Fruit fly (Drosophila melanogaster) whole organism, embryonic: ENCODE data around the gene Cul2.

Source experiments
- ATbp ChIP-seq: fragments of 200-800 bp; sonication (Bioruptor generic); optimal IDR thresholded peaks from 2 replicates; lab custom pipeline; 2017; ENCODE audit warnings: missing biosample characterization, mild to moderate bottlenecking, missing genetic modification characterization, missing genetic modification reagents
- Ada2b ChIP-seq: fragments of 200-800 bp; sonication (Bioruptor generic); IDR thresholded peaks from 2 replicates; pipeline ENCODE4 v1.3.6; 2022; ENCODE audit warnings: missing biosample characterization, missing genetic modification characterization
- Adf1 ChIP-seq: fragments of 200-800 bp; sonication (Bioruptor generic); IDR thresholded peaks from 2 replicates; pipeline ENCODE4 v1.3.6; 2022; ENCODE audit warnings: missing biosample characterization, missing genetic modification characterization
- Asciz ChIP-seq: fragments of 200-800 bp; sonication (Bioruptor generic); optimal IDR thresholded peaks from 2 replicates; lab custom pipeline; 2017; ENCODE audit warnings: missing biosample characterization, mild to moderate bottlenecking, missing genetic modification characterization, missing genetic modification reagents
- CG1024 ChIP-seq: fragments of 200-800 bp; sonication (Bioruptor generic); IDR thresholded peaks from 2 replicates; pipeline ENCODE4 v1.3.6; 2022; ENCODE audit warnings: missing biosample characterization, missing genetic modification characterization
- CG13287 ChIP-seq: fragments of 200-800 bp; sonication (Bioruptor generic); IDR thresholded peaks from 2 replicates; pipeline ENCODE4 v1.3.6; 2022; ENCODE audit warnings: missing biosample characterization, missing genetic modification characterization; ENCODE audit not compliant: partially characterized antibody
- CG13296 ChIP-seq: fragments of 200-800 bp; sonication (Bioruptor generic); optimal IDR thresholded peaks from 3 replicates; lab custom pipeline; 2018; ENCODE audit warnings: missing biosample characterization, mild to moderate bottlenecking, missing genetic modification characterization
- CG15073 ChIP-seq: fragments of 200-800 bp; sonication (Bioruptor generic); optimal IDR thresholded peaks from 2 replicates; lab custom pipeline; 2016; ENCODE audit warnings: missing biosample characterization, missing genetic modification characterization
- CG1647 ChIP-seq: fragments of 200-800 bp; sonication (Bioruptor generic); optimal IDR thresholded peaks from 3 replicates; lab custom pipeline; 2016; ENCODE audit warnings: missing biosample characterization, missing genetic modification characterization
- CG17568 ChIP-seq: fragments of 200-800 bp; sonication (Bioruptor generic); optimal IDR thresholded peaks from 2 replicates; lab custom pipeline; 2018; ENCODE audit warnings: missing biosample characterization, mild to moderate bottlenecking, missing genetic modification characterization, moderate library complexity
- CG17802 ChIP-seq: fragments of 200-800 bp; sonication (Bioruptor generic); optimal IDR thresholded peaks from 2 replicates; lab custom pipeline; 2018; ENCODE audit warnings: missing biosample characterization, mild to moderate bottlenecking, missing genetic modification characterization, moderate library complexity
- CG18599 ChIP-seq: fragments of 200-800 bp; sonication (Bioruptor generic); optimal IDR thresholded peaks from 3 replicates; lab custom pipeline; 2017; ENCODE audit warnings: missing biosample characterization, missing genetic modification characterization, mild to moderate bottlenecking, moderate library complexity, missing genetic modification reagents
- CG2712 ChIP-seq: fragments of 200-800 bp; optimal IDR thresholded peaks from 3 replicates; lab custom pipeline; 2019; ENCODE audit warnings: missing biosample characterization, mild to moderate bottlenecking, missing genetic modification characterization, moderate library complexity
- CG30431 ChIP-seq: fragments of 200-800 bp; sonication (Bioruptor generic); optimal IDR thresholded peaks from 2 replicates; lab custom pipeline; 2017; ENCODE audit warnings: missing biosample characterization, missing genetic modification characterization
- CG31365 ChIP-seq: fragments of 200-800 bp; sonication (Bioruptor generic); optimal IDR thresholded peaks from 2 replicates; lab custom pipeline; 2018; ENCODE audit warnings: missing biosample characterization, mild to moderate bottlenecking, missing genetic modification characterization
- CG34376 ChIP-seq: fragments of 200-800 bp; sonication (Bioruptor generic); optimal IDR thresholded peaks from 2 replicates; lab custom pipeline; 2018; ENCODE audit warnings: missing biosample characterization, mild to moderate bottlenecking, missing genetic modification characterization
- CG3847 ChIP-seq: fragments of 200-800 bp; sonication (Bioruptor generic); IDR thresholded peaks from 2 replicates; pipeline ENCODE4 v1.3.6; 2022; ENCODE audit warnings: missing biosample characterization, missing genetic modification characterization
- CG6813 ChIP-seq: fragments of 200-800 bp; sonication (Bioruptor generic); optimal IDR thresholded peaks from 2 replicates; lab custom pipeline; 2017; ENCODE audit warnings: missing biosample characterization, missing genetic modification characterization, mild to moderate bottlenecking, moderate library complexity, missing genetic modification reagents
- CG8765 ChIP-seq: fragments of 200-800 bp; sonication (Bioruptor generic); IDR thresholded peaks from 2 replicates; pipeline ENCODE4 v1.3.6; 2022; ENCODE audit warnings: missing biosample characterization, missing genetic modification characterization
- Camta ChIP-seq: fragments of 200-800 bp; sonication (Bioruptor generic); optimal IDR thresholded peaks from 2 replicates; lab custom pipeline; 2016; ENCODE audit warnings: missing biosample characterization, missing genetic modification characterization
- Chrac-16 ChIP-seq: fragments of 200-800 bp; sonication (Bioruptor generic); optimal IDR thresholded peaks from 3 replicates; lab custom pipeline; 2016; ENCODE audit warnings: missing biosample characterization, missing genetic modification characterization
- Dip3 ChIP-seq: fragments of 200-800 bp; sonication (Bioruptor generic); optimal IDR thresholded peaks from 3 replicates; lab custom pipeline; 2016; ENCODE audit warnings: missing biosample characterization, missing genetic modification characterization
- Dll ChIP-seq: fragments of 200-800 bp; sonication (Bioruptor generic); IDR thresholded peaks from 4 replicates; pipeline ENCODE4 v1.3.6; 2022; ENCODE audit warnings: missing biosample characterization, missing genetic modification characterization; ENCODE audit not compliant: partially characterized antibody
- Doc2 ChIP-seq: fragments of 200-800 bp; sonication (Bioruptor generic); IDR thresholded peaks from 2 replicates; pipeline ENCODE4 v1.3.6; 2022; ENCODE audit warnings: missing biosample characterization, missing genetic modification characterization
- Fer3 ChIP-seq: fragments of 200-800 bp; sonication (Bioruptor generic); optimal IDR thresholded peaks from 2 replicates; lab custom pipeline; 2018; ENCODE audit warnings: missing biosample characterization, mild to moderate bottlenecking, missing genetic modification characterization, moderate library complexity
- GATAe ChIP-seq: fragments of 200-800 bp; sonication (Bioruptor generic); conservative IDR thresholded peaks from 2 replicates; pipeline ENCODE4 v1.3.6; 2022; ENCODE audit warnings: missing biosample characterization, missing genetic modification characterization
- HLHmδ ChIP-seq: fragments of 200-800 bp; sonication (Bioruptor generic); optimal IDR thresholded peaks from 2 replicates; lab custom pipeline; 2018; ENCODE audit warnings: missing biosample characterization, mild to moderate bottlenecking, missing genetic modification characterization, moderate library complexity
- Hand ChIP-seq: fragments of 200-800 bp; sonication (Bioruptor generic); optimal IDR thresholded peaks from 2 replicates; lab custom pipeline; 2017; ENCODE audit warnings: mild to moderate bottlenecking, missing biosample characterization, missing genetic modification reagents, missing genetic modification characterization
- Mes4 ChIP-seq: fragments of 200-800 bp; sonication (Bioruptor generic); optimal IDR thresholded peaks from 2 replicates; lab custom pipeline; 2016; ENCODE audit warnings: missing biosample characterization, missing genetic modification characterization
- Oaz ChIP-seq: fragments of 200-800 bp; sonication (Bioruptor generic); IDR thresholded peaks from 2 replicates; pipeline ENCODE4 v1.3.6; 2022; ENCODE audit warnings: missing biosample characterization, missing genetic modification characterization
- Optix ChIP-seq: fragments of 200-800 bp; sonication (Bioruptor generic); IDR thresholded peaks from 3 replicates; pipeline ENCODE4 v1.3.6; 2022; ENCODE audit warnings: missing biosample characterization, missing genetic modification characterization
- Rx ChIP-seq: fragments of 200-800 bp; sonication (Bioruptor generic); IDR thresholded peaks from 2 replicates; pipeline ENCODE4 v1.3.6; 2022; ENCODE audit warnings: missing biosample characterization, missing genetic modification characterization
- Sox102F ChIP-seq: fragments of 200-800 bp; sonication (Bioruptor generic); optimal IDR thresholded peaks from 2 replicates; lab custom pipeline; 2018; ENCODE audit warnings: missing biosample characterization, mild to moderate bottlenecking, missing genetic modification characterization, moderate library complexity
- ara ChIP-seq: fragments of 200-800 bp; sonication (Bioruptor generic); IDR thresholded peaks from 2 replicates; pipeline ENCODE4 v1.3.6; 2022; ENCODE audit warnings: missing biosample characterization, missing genetic modification characterization
- bab2 ChIP-seq: fragments of 200-800 bp; sonication (Bioruptor generic); optimal IDR thresholded peaks from 2 replicates; lab custom pipeline; 2016; ENCODE audit warnings: missing biosample characterization, missing genetic modification characterization
- bbx ChIP-seq: fragments of 200-800 bp; sonication (Bioruptor generic); IDR thresholded peaks from 2 replicates; pipeline ENCODE4 v1.3.6; 2022; ENCODE audit warnings: missing biosample characterization, missing genetic modification characterization; ENCODE audit not compliant: partially characterized antibody
- btn ChIP-seq: fragments of 200-800 bp; sonication (Bioruptor generic); optimal IDR thresholded peaks from 2 replicates; lab custom pipeline; 2016; ENCODE audit warnings: missing biosample characterization, missing genetic modification characterization
- chif ChIP-seq, 2 experiments: fragments of 200-800 bp; sonication (Bioruptor generic); optimal IDR thresholded peaks; 3 replicates each; lab custom pipeline; 2016; ENCODE audit warnings: missing biosample characterization in 2 of 2, missing genetic modification characterization in 2 of 2
- ci ChIP-seq: fragments of 200-800 bp; sonication (Bioruptor generic); IDR thresholded peaks from 3 replicates; pipeline ENCODE4 v1.3.6; 2022; ENCODE audit warnings: missing biosample characterization, missing genetic modification characterization
- corto ChIP-seq: fragments of 200-800 bp; sonication (Bioruptor generic); optimal IDR thresholded peaks from 2 replicates; lab custom pipeline; 2016; ENCODE audit warnings: missing biosample characterization, mild to moderate bottlenecking, missing genetic modification characterization, moderate library complexity
- dati ChIP-seq: fragments of 200-800 bp; sonication (Bioruptor generic); IDR thresholded peaks from 2 replicates; pipeline ENCODE4 v1.3.6; 2022; ENCODE audit warnings: missing biosample characterization, missing genetic modification characterization
- dmrt99B ChIP-seq: fragments of 200-800 bp; sonication (Bioruptor generic); optimal IDR thresholded peaks from 2 replicates; lab custom pipeline; 2018; ENCODE audit warnings: missing biosample characterization, mild to moderate bottlenecking, missing genetic modification characterization, moderate library complexity
- fd3F ChIP-seq: fragments of 200-800 bp; sonication (Bioruptor generic); optimal IDR thresholded peaks from 2 replicates; lab custom pipeline; 2018; ENCODE audit warnings: missing biosample characterization, mild to moderate bottlenecking, missing genetic modification characterization, moderate library complexity
- hb ChIP-seq: fragments of 200-800 bp; sonication (Bioruptor generic); IDR thresholded peaks from 3 replicates; pipeline ENCODE4 v1.3.6; 2022; ENCODE audit warnings: missing biosample characterization, missing genetic modification characterization; ENCODE audit not compliant: partially characterized antibody
- jumu ChIP-seq: fragments of 200-800 bp; sonication (Bioruptor generic); optimal IDR thresholded peaks from 3 replicates; lab custom pipeline; 2016; ENCODE audit warnings: missing biosample characterization, missing genetic modification characterization
- pita ChIP-seq: fragments of 200-800 bp; sonication (Bioruptor generic); optimal IDR thresholded peaks from 2 replicates; lab custom pipeline; 2017; ENCODE audit warnings: missing biosample characterization, mild to moderate bottlenecking, missing genetic modification characterization
- ro ChIP-seq: fragments of 200-800 bp; sonication (Bioruptor generic); IDR thresholded peaks from 2 replicates; pipeline ENCODE4 v1.3.6; 2022; ENCODE audit warnings: missing biosample characterization, missing genetic modification characterization
- slbo ChIP-seq: fragments of 200-800 bp; sonication (Bioruptor generic); IDR thresholded peaks from 2 replicates; pipeline ENCODE4 v1.3.6; 2022; ENCODE audit warnings: missing biosample characterization, missing genetic modification characterization
- stc ChIP-seq: fragments of 200-800 bp; sonication (Bioruptor generic); IDR thresholded peaks from 2 replicates; pipeline ENCODE4 v1.3.6; 2022; ENCODE audit warnings: missing biosample characterization, missing genetic modification characterization
- tll ChIP-seq, 2 experiments: fragments of 200-800 bp in 1 of 2; fragments of >200 bp in 1 of 2; sonication (Bioruptor generic) in 1 of 2; optimal IDR thresholded peaks; 2 replicates each; lab custom pipeline; 2017 to 2019; ENCODE audit warnings: missing biosample characterization in 2 of 2, missing genetic modification characterization in 2 of 2, mild to moderate bottlenecking in 1 of 2, moderate library complexity in 1 of 2
- ttk ChIP-seq: fragments of 200-800 bp; sonication (Bioruptor generic); IDR thresholded peaks from 2 replicates; pipeline ENCODE4 v2.1.2; 2022; ENCODE audit warnings: missing biosample characterization, missing genetic modification characterization

Gene Cul2

dm6 chr2L:21657426-21657825, 1.1 kb upstream of the Cul2 start (continued):
- TF ChIP-seq CG17802 (tag; lab: Kevin White, UChicago) (peak; percentile 85), CG31365 (tag; lab: Kevin White, UChicago) (no peak), GATAe (GFP tag; lab: Robert Waterston, UW) (no peak), CG34376 (no peak), Chrac-16 (GFP tag; lab: Kevin White, UChicago) (peak; percentile 73), Rx (GFP tag; lab: Robert Waterston, UW) (peak; percentile 46; the same call in 1 of the 2 replicates), btn (peak; percentile 14), CG6813 (GFP tag; lab: Kevin White, UChicago) (no peak), Adf1 (GFP tag; lab: Robert Waterston, UW) (0 out of 2 replicates have a peak, but pooled peaks have one; percentile 30), HLHmδ (GFP tag; lab: Kevin White, UChicago) (no peak), CG13296 (GFP tag; lab: Kevin White, UChicago) (peak; percentile 27), Fer3 (peak; percentile 59), CG18599 (GFP tag; lab: Kevin White, UChicago) (no peak), Optix (GFP tag; lab: Robert Waterston, UW) (no peak), bbx (GFP tag; lab: Robert Waterston, UW) (no peak), Dll (GFP tag; lab: Robert Waterston, UW) (peak; percentile 39; the same call in 1 of the 4 replicates), fd3F (GFP tag; lab: Kevin White, UChicago) (peak; percentile 23), ci (GFP tag; lab: Robert Waterston, UW) (no peak), CG8765 (no peak), slbo (peak; percentile 85), chif (GFP tag; optimal IDR thresholded peaks at IDR 0.05; lab: Kevin White, UChicago) (peak; percentile 41 to 61), Hand (no peak), stc (GFP tag; lab: Robert Waterston, UW) (peak; percentile 45; the same call in 1 of the 2 replicates), ara (no peak; the same call in 1 of the 2 replicates), dati (GFP tag; lab: Robert Waterston, UW) (0 out of 2 replicates have a peak, but pooled peaks have one; percentile 18), tll (GFP tag; optimal IDR thresholded peaks at IDR 0.05; lab: Kevin White, UChicago) (no peak), Camta (no peak), CG15073 (GFP tag; lab: Kevin White, UChicago) (no peak), Dip3 (GFP tag; lab: Kevin White, UChicago) (peak; percentile 57), Asciz (GFP tag; lab: Kevin White, UChicago) (no peak), dmrt99B (tag; lab: Kevin White, UChicago) (no peak), CG1647 (GFP tag; lab: Kevin White, UChicago) (peak; percentile 56), CG1024 (GFP tag; lab: Robert Waterston, UW) (peak; percentile 81), Sox102F (GFP tag; lab: Kevin White, UChicago) (no peak), CG3847 (GFP tag; lab: Robert Waterston, UW) (no peak), corto (GFP tag; lab: Kevin White, UChicago) (no peak), CG2712 (peak; percentile 68), ATbp (peak; percentile 41), CG30431 (no peak), Ada2b (GFP tag; lab: Robert Waterston, UW) (peak; percentile 67), CG17568 (GFP tag; lab: Kevin White, UChicago) (no peak), hb (GFP tag; lab: Robert Waterston, UW) (no peak), ttk (GFP tag; lab: Robert Waterston, UW) (no peak), jumu (GFP tag; lab: Kevin White, UChicago) (peak; percentile 69), bab2 (GFP tag; lab: Kevin White, UChicago) (peak; percentile 61), Mes4 (GFP tag; lab: Kevin White, UChicago) (peak; percentile 7), CG13287 (GFP tag; lab: Robert Waterston, UW) (peak; percentile 49), ro (GFP tag; lab: Robert Waterston, UW) (no peak), Oaz (GFP tag; lab: Robert Waterston, UW) (no peak), Doc2 (GFP tag; lab: Robert Waterston, UW) (no peak), pita (no peak)
